Worm (Caenorhabditis elegans): ENCODE data around the gene F13A7.1.

F13A7.1 gene

DNA sequence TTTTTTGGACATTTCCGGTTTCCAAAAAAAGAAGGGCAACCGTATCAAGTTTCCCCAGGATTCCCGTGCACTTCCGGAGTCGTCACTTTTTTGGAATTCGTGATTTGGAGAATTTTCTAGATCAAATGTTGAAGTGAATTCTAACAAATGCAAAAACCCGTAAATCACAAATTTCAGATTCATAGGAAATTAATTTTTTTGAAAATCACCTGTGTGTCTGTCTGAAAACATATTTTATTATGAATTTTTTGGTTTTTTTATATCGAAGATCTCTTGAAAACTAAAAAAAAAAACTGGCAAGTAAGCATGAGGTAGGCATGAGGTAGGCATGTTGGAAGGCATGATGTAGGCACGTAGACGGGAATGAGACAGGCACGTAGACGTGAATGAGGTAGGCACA, 27.7 kb downstream of the F13A7.1 start:
- no peak for TF ChIP-seq ama-1 (optimal IDR thresholded peaks at IDR 0.05)
- no peak for TF ChIP-seq daf-12 (tag; optimal IDR thresholded peaks at IDR 0.05)
- no peak for TF ChIP-seq egl-5 (tag; optimal IDR thresholded peaks at IDR 0.05)
- TF ChIP-seq nhr-12 (tag; optimal IDR thresholded peaks at IDR 0.05): no peak
- TF ChIP-seq nhr-25 (tag; optimal IDR thresholded peaks at IDR 0.05): no peak
- TF ChIP-seq ceh-82 (tag; optimal IDR thresholded peaks at IDR 0.05): no peak
- TF ChIP-seq nhr-67 (tag; optimal IDR thresholded peaks at IDR 0.05): no peak

DNA sequence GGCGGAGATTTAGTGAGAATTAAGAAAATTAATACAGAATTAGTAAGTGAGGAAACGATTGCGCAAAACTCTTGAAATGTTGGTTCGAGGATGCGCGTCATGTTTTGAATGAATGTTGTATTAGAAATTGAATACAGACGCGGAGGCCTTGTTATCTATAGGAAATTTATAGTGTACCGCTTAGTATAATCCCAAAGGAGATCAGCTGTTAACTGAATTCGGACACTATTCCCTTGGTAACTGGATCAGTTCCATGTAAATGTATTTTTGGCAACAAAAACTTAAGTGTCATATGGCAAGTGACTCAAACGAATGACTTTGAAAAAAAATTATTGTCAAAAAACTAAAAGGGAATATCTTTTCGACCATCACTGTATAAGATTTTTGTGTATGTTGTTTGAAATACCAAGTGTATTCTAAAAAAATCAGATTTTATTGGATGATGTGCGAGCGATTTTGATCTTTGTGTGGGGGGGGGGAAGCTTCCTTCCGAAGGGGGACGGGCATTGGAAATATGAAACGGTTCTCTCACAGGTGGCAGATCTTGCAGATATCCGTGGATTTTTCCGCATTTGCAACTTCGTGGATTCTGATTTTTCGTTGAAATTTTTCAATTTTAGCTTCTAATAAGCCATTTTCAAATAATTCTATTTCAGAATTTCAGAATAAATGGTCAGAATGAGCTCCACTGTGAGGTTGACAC, 31.2 kb downstream of the F13A7.1 start, which contains the start of the genes W08G11.5 and W08G11.1:
Gene W08G11.5, minus strand, starts transcription at position 101 of the 703 bp plus-strand sequence.
Gene W08G11.1, plus strand, starts transcription at position 653 of the 703 bp plus-strand sequence.
- TF ChIP-seq ceh-16 (tag; optimal IDR thresholded peaks at IDR 0.05): no peak
- TF ChIP-seq lin-39 (tag; optimal IDR thresholded peaks at IDR 0.05): no peak
- TF ChIP-seq unc-39 (tag; optimal IDR thresholded peaks at IDR 0.05): no peak
- no peak for TF ChIP-seq egl-5 (tag; optimal IDR thresholded peaks at IDR 0.05)
- no peak for TF ChIP-seq pha-4 (tag; optimal IDR thresholded peaks at IDR 0.05)
- TF ChIP-seq ceh-9 (tag; optimal IDR thresholded peaks at IDR 0.05): no peak
- no peak for TF ChIP-seq ztf-4 (tag; optimal IDR thresholded peaks at IDR 0.05)

DNA sequence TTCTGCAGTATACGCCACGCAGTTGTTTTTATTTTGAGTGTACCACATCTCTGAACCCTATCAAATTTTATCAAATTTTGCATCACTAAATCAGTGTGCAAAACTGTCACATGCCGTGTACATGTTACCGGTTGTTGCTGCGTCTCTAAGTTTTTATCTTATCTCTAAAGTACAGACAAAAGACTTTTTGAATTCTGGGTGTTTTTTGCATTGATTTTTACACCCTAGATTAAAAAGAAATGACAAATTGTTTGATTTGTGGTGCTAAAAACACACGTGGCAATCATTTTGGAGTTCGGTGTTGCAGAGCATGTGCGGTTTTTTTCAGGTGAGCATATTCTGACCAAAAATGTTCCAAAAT, 35.5 kb downstream of the F13A7.1 start, which contains the start of gene nhr-193:
Gene nhr-193, plus strand, starts transcription at position 51 of the 361 bp plus-strand sequence.
- TF ChIP-seq eor-1 (tag; optimal IDR thresholded peaks at IDR 0.05) (no peak), nhr-12 (tag; optimal IDR thresholded peaks at IDR 0.05) (no peak), daf-12 (tag; optimal IDR thresholded peaks at IDR 0.05) (no peak), lsy-12 (tag; optimal IDR thresholded peaks at IDR 0.05) (no peak), lin-15B (tag; optimal IDR thresholded peaks at IDR 0.05) (no peak), egl-5 (tag; optimal IDR thresholded peaks at IDR 0.05) (no peak), nhr-67 (tag; optimal IDR thresholded peaks at IDR 0.05) (no peak), fkh-10 (GFP tag; optimal IDR thresholded peaks at IDR 0.05) (no peak), sea-2 (GFP tag; optimal IDR thresholded peaks at IDR 0.05) (no peak), pqm-1 (tag; optimal IDR thresholded peaks at IDR 0.05) (peak; percentile 88), aly-2 (tag; optimal IDR thresholded peaks at IDR 0.05) (no peak), ceh-16 (tag; optimal IDR thresholded peaks at IDR 0.05) (no peak), mdl-1 (tag; optimal IDR thresholded peaks at IDR 0.05) (no peak), fos-1 (tag; optimal IDR thresholded peaks at IDR 0.05) (no peak), nhr-11 (tag; optimal IDR thresholded peaks at IDR 0.05) (no peak), ztf-11 (tag; optimal IDR thresholded peaks at IDR 0.05) (no peak), unc-39 (tag; optimal IDR thresholded peaks at IDR 0.05) (no peak), elt-2 (tag; optimal IDR thresholded peaks at IDR 0.05) (peak; percentile 74), jun-1 (tag; optimal IDR thresholded peaks at IDR 0.05) (peak; percentile 6), R02D3.7 (tag; optimal IDR thresholded peaks at IDR 0.05) (no peak), nhr-25 (tag; optimal IDR thresholded peaks at IDR 0.05) (no peak), fkh-2 (tag; optimal IDR thresholded peaks at IDR 0.05) (no peak), elt-1 (tag; optimal IDR thresholded peaks at IDR 0.05) (no peak), nhr-76 (tag; optimal IDR thresholded peaks at IDR 0.05) (no peak)

ce11 chrV:16341497-16342257, 36.1 kb downstream of the F13A7.1 start:
- TF ChIP-seq elt-2 (tag; optimal IDR thresholded peaks at IDR 0.05): peak; percentile 25

DNA sequence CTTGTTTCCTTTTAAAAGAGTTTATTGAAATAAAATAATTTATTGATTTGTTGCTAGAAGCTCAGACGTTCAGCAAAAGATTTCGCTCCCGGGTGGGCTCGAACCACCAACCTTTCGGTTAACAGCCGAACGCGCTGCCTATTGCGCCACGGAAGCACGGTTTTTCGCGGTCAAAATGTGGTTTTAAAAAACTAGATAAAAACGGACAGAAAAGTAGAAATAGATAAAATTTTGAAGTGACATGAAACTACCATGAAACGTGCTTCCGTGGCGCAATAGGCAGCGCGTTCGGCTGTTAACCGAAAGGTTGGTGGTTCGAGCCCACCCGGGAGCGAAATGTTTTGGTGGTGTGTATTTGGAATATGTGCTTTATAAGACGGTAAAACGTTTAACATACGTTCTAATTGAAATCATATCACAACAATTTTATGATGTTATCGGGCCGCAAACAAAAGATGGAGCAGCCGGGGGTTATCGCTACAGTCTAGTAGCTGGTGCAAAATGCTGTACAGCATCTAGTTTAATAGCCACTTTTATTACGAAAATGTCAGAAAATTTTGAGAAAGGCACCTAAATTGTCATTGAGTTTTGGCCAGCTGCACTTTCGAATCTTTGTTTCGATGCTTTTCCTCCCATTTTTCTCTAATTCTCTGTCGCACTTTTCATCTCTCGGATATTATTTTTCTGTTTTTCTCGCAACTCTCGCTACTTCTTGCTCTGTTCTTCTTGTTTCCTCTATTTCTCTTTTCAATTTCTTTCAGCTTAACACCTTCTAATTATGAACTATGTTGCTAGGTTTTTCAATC, 39.3 kb downstream of the F13A7.1 start, which contains the start of gene slc-9B.2:
Gene slc-9B.2, plus strand, starts transcription at position 756 of the 806 bp plus-strand sequence.
- TF ChIP-seq elt-2 (tag; optimal IDR thresholded peaks at IDR 0.05) (peak; percentile 66), nfya-1 (tag; optimal IDR thresholded peaks at IDR 0.05; ENCODE audit: insufficient read depth) (peak; percentile 18)
